Fruit fly (Drosophila melanogaster): ENCODE data around the gene CG42502.

Gene CG42502

DNA sequence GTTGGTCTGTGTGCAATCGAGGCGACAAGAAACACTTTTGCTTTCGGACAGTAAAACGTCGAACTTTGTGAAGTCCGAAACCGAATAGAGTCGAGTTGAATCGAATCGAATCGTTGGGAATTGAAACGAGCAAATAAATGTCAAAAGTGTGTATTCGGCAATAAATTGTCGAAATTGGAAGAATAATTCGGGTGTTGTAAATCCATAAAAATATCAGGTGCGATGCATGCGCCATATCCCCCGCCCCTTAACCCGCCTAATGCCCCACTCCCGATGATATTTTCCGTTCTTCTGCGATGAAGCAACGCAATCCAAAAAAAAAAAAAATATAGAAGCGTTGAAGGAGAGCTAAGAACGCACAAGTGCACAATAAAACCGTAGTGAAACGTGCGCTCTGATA, 22.1 kb downstream of the CG42502 start:
- TF ChIP-seq CG7045 (GFP tag; optimal IDR thresholded peaks at IDR 0.05) = no peak
- TF ChIP-seq CG5204 (GFP tag; optimal IDR thresholded peaks at IDR 0.05) = no peak
- TF ChIP-seq CG11617 (GFP tag; optimal IDR thresholded peaks at IDR 0.05) = no peak
- no peak for TF ChIP-seq CG33017 (tag; optimal IDR thresholded peaks at IDR 0.05)

DNA sequence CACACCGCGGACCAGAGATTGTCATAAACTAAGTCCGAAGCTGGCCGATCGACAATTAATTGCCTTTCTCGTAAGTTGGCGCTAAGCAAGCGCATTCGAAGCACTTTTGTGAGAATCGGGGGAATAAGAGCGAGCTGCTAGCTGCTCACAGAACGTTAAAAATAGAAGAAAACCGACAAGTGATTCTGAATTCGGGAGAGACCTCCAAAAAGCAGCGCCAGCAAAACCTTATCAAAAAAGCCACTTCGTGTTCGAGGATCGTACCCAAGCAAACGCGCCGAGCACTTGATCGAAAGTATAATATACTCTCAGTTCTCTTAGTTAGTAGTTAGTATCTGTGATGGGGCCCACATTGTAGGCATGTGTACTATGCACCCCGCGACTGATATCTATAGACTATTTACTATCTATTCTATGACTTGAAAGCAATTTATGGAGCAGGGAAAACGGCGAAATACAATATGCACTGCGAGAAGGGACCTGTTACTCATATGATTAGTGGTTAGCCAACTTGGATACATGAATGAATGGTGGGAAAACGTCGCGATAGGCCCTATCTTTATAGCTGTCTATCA, 23.6 kb downstream of the CG42502 start:
- TF ChIP-seq pad (GFP tag; optimal IDR thresholded peaks at IDR 0.05) (no peak), CG12768 (GFP tag; optimal IDR thresholded peaks at IDR 0.05) (no peak), kay (GFP tag; ENCODE audit: borderline replicate concordance) (no peak), cic (GFP tag; optimal IDR thresholded peaks at IDR 0.05) (peak; percentile 22), CG5204 (GFP tag; optimal IDR thresholded peaks at IDR 0.05) (no peak), CG7045 (GFP tag; optimal IDR thresholded peaks at IDR 0.05) (no peak), cnc (optimal IDR thresholded peaks at IDR 0.05) (no peak), bab1 (GFP tag; optimal IDR thresholded peaks at IDR 0.05) (no peak)

dm6 chr2L:18785026-18785600, 25.9 kb downstream of the CG42502 start:
- no peak for TF ChIP-seq CG12768 (GFP tag; optimal IDR thresholded peaks at IDR 0.05)
- no peak for TF ChIP-seq Mnt (GFP tag; optimal IDR thresholded peaks at IDR 0.05)
- no peak for TF ChIP-seq pad (GFP tag; optimal IDR thresholded peaks at IDR 0.05)
- no peak for TF ChIP-seq CG14711 (tag; optimal IDR thresholded peaks at IDR 0.05)
- TF ChIP-seq CG33017 (tag; optimal IDR thresholded peaks at IDR 0.05) = no peak
- TF ChIP-seq tj (GFP tag; optimal IDR thresholded peaks at IDR 0.05) = no peak
- TF ChIP-seq cnc (optimal IDR thresholded peaks at IDR 0.05) = no peak
- TF ChIP-seq CG11617 (GFP tag; optimal IDR thresholded peaks at IDR 0.05) = no peak
- TF ChIP-seq bab1 (GFP tag; optimal IDR thresholded peaks at IDR 0.05) = no peak
- TF ChIP-seq Crg-1 (GFP tag; optimal IDR thresholded peaks at IDR 0.05) = no peak
- TF ChIP-seq Clk (GFP tag; optimal IDR thresholded peaks at IDR 0.05) = no peak
- no peak for TF ChIP-seq CG7045 (GFP tag; optimal IDR thresholded peaks at IDR 0.05)
- TF ChIP-seq kay (GFP tag; ENCODE audit: borderline replicate concordance) = no peak
- no peak for TF ChIP-seq CG5204 (GFP tag; optimal IDR thresholded peaks at IDR 0.05)

- no peak for TF ChIP-seq pad (GFP tag; optimal IDR thresholded peaks at IDR 0.05)
- no peak for TF ChIP-seq cnc (optimal IDR thresholded peaks at IDR 0.05)
- TF ChIP-seq CG7045 (GFP tag; optimal IDR thresholded peaks at IDR 0.05) = no peak
- TF ChIP-seq Crg-1 (GFP tag; optimal IDR thresholded peaks at IDR 0.05) = no peak
- TF ChIP-seq ovo (GFP tag; optimal IDR thresholded peaks at IDR 0.05) = no peak
- TF ChIP-seq CG1620 (GFP tag; optimal IDR thresholded peaks at IDR 0.05) = no peak
These were observed 27.6 kb downstream of the CG42502 start for dm6 chr2L:18783357-18784040.

DNA sequence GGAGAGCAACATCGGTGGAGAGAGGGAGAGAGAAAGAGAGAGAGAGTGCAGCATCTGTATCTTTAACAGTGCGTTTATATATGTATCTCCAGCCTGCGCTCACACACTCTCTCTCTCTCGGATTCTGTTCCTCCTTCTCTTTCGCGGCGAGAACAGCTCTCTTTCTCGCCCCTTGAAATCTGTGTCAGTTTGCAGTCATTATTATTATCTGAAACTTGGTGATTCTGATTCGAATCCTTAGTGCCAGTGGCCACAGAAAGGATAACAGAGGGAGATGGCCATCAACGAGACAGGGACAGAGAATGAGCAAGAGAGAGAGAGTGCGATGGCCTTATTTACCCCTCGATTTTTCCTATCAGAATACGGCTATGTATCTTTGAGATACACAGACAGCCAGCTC, 28.1 kb downstream of the CG42502 start:
- TF ChIP-seq CG7101 (tag; optimal IDR thresholded peaks at IDR 0.05) (no peak), bab1 (GFP tag; optimal IDR thresholded peaks at IDR 0.05) (no peak), tj (GFP tag; optimal IDR thresholded peaks at IDR 0.05) (no peak), pad (GFP tag; optimal IDR thresholded peaks at IDR 0.05) (peak; percentile 15), Clk (GFP tag; optimal IDR thresholded peaks at IDR 0.05) (no peak), CG14711 (tag; optimal IDR thresholded peaks at IDR 0.05) (no peak), Hr96 (GFP tag; optimal IDR thresholded peaks at IDR 0.05) (no peak)

- TF ChIP-seq tj (GFP tag; optimal IDR thresholded peaks at IDR 0.05) = no peak
- no peak for TF ChIP-seq Crg-1 (GFP tag; optimal IDR thresholded peaks at IDR 0.05)
- no peak for TF ChIP-seq ovo (GFP tag; optimal IDR thresholded peaks at IDR 0.05)
- TF ChIP-seq cic (GFP tag; optimal IDR thresholded peaks at IDR 0.05) = no peak
- no peak for TF ChIP-seq toe (GFP tag; optimal IDR thresholded peaks at IDR 0.05)
- TF ChIP-seq pad (GFP tag; optimal IDR thresholded peaks at IDR 0.05) = no peak
- no peak for TF ChIP-seq Hr96 (GFP tag; optimal IDR thresholded peaks at IDR 0.05)
- TF ChIP-seq Mnt (GFP tag; optimal IDR thresholded peaks at IDR 0.05) = no peak
- TF ChIP-seq CG7101 (tag; optimal IDR thresholded peaks at IDR 0.05) = no peak
- no peak for TF ChIP-seq CG5204 (GFP tag; optimal IDR thresholded peaks at IDR 0.05)
- TF ChIP-seq kay (GFP tag; ENCODE audit: borderline replicate concordance) = no peak
- no peak for TF ChIP-seq CG14711 (tag; optimal IDR thresholded peaks at IDR 0.05)
These were observed 28.7 kb downstream of the CG42502 start for dm6 chr2L:18782212-18782825.

- TF ChIP-seq kay (GFP tag; ENCODE audit: borderline replicate concordance) (peak; percentile 8), CG7101 (tag; optimal IDR thresholded peaks at IDR 0.05) (no peak)
These were observed 30.0 kb downstream of the CG42502 start for dm6 chr2L:18780911-18781545.
